Worm (Caenorhabditis elegans) whole organism, L4 larva: Measurements from ENCODE around the gene F59F5.4.

Experiments used
- D1046.2 ChIP-seq: fragments of 200-800 bp; sonication (Bioruptor generic); IDR thresholded peaks from 2 replicates; pipeline ENCODE4 v1.3.6; 2022; ENCODE audit warnings: missing genetic modification characterization, missing compliant biosample characterization
- F10B5.3 ChIP-seq: sonication (generic microtip); optimal IDR thresholded peaks from 2 replicates; lab custom pipeline; 2016; ENCODE audit warnings: mild to moderate bottlenecking, missing genetic modification characterization, missing compliant biosample characterization
- F37D6.2 ChIP-seq: sonication (generic microtip); optimal IDR thresholded peaks from 2 replicates; lab custom pipeline; 2016; ENCODE audit warnings: mild to moderate bottlenecking, missing genetic modification characterization, missing compliant biosample characterization
- F44E2.7 ChIP-seq: fragments of 200-800 bp; sonication (Bioruptor generic); IDR thresholded peaks from 2 replicates; pipeline ENCODE4 v2.1.2; 2022; ENCODE audit warnings: missing genetic modification characterization, missing compliant biosample characterization
- T26A8.4 ChIP-seq: fragments of 200-800 bp; sonication (Bioruptor generic); IDR thresholded peaks from 2 replicates; pipeline ENCODE4 v1.3.6; 2022; ENCODE audit warnings: missing genetic modification characterization, missing compliant biosample characterization
- Y5F2A.4 ChIP-seq: fragments of 200-800 bp; sonication (Bioruptor generic); optimal IDR thresholded peaks from 2 replicates; lab custom pipeline; 2018; ENCODE audit warnings: mild to moderate bottlenecking, missing genetic modification characterization, missing compliant biosample characterization
- ZK337.2 ChIP-seq: fragments of 200-800 bp; sonication (Bioruptor generic); IDR thresholded peaks from 2 replicates; pipeline ENCODE4 v1.3.6; 2022; ENCODE audit warnings: missing genetic modification reagents, missing genetic modification characterization, missing compliant biosample characterization
- aly-2 ChIP-seq: sonication (generic microtip); optimal IDR thresholded peaks from 2 replicates; lab custom pipeline; 2018; ENCODE audit warnings: missing biosample characterization, missing genetic modification characterization
- attf-4 ChIP-seq: sonication (generic microtip); optimal IDR thresholded peaks from 3 replicates; lab custom pipeline; 2017; ENCODE audit warnings: missing biosample characterization, missing genetic modification characterization
- ces-1 ChIP-seq: fragments of 150-350 bp; sonication (generic microtip); optimal IDR thresholded peaks from 4 replicates; lab custom pipeline; 2014; ENCODE audit warnings: missing biosample characterization, missing genetic modification reagents, missing genetic modification characterization
- ctbp-1 ChIP-seq: fragments of 200-800 bp; sonication (Bioruptor generic); IDR thresholded peaks from 2 replicates; pipeline ENCODE4 v1.3.6; 2022; ENCODE audit warnings: missing genetic modification reagents, missing genetic modification characterization, missing compliant biosample characterization
- daf-8 ChIP-seq: fragments of 200-800 bp; sonication (Bioruptor generic); IDR thresholded peaks from 2 replicates; pipeline ENCODE4 v1.3.6; 2022; ENCODE audit warnings: missing genetic modification characterization, missing compliant biosample characterization
- dmd-6 ChIP-seq: fragments of 200-800 bp; sonication (Bioruptor generic); IDR thresholded peaks from 2 replicates; pipeline ENCODE4 v1.3.6; 2022; ENCODE audit warnings: missing genetic modification reagents, missing genetic modification characterization, missing compliant biosample characterization
- dmd-9 ChIP-seq: fragments of 200-800 bp; sonication (Bioruptor generic); IDR thresholded peaks from 2 replicates; pipeline ENCODE4 v1.3.6; 2022; ENCODE audit warnings: missing genetic modification reagents, missing genetic modification characterization, missing compliant biosample characterization
- dve-1 ChIP-seq: sonication (generic microtip); optimal IDR thresholded peaks from 2 replicates; lab custom pipeline; 2017; ENCODE audit warnings: antibody characterized with exemption, mild to moderate bottlenecking, missing genetic modification characterization, missing compliant biosample characterization; ENCODE audit not compliant: insufficient read depth
- egl-27 ChIP-seq: sonication (generic microtip); optimal IDR thresholded peaks from 3 replicates; lab custom pipeline; 2017; ENCODE audit warnings: missing biosample characterization, missing genetic modification reagents, missing genetic modification characterization
- egl-43 ChIP-seq: fragments of 200-800 bp; sonication (Bioruptor generic); IDR thresholded peaks from 2 replicates; pipeline ENCODE4 v1.3.6; 2022; ENCODE audit warnings: missing genetic modification reagents, missing genetic modification characterization, missing compliant biosample characterization
- gei-8 ChIP-seq: fragments of 200-800 bp; sonication (Bioruptor generic); optimal IDR thresholded peaks from 2 replicates; lab custom pipeline; 2018; ENCODE audit warnings: mild to moderate bottlenecking, missing genetic modification characterization, missing compliant biosample characterization
- hmg-1.1 ChIP-seq: fragments of 200-800 bp; sonication (Bioruptor generic); IDR thresholded peaks from 2 replicates; pipeline ENCODE4 v1.3.6; 2022; ENCODE audit warnings: missing genetic modification reagents, missing genetic modification characterization, missing compliant biosample characterization
- lin-1 ChIP-seq: fragments of 200-800 bp; sonication (Bioruptor generic); IDR thresholded peaks from 2 replicates; pipeline ENCODE4 v1.3.6; 2022; ENCODE audit warnings: missing genetic modification reagents, missing genetic modification characterization, missing compliant biosample characterization
- lin-15B ChIP-seq: fragments of 150-350 bp; sonication (generic microtip); optimal IDR thresholded peaks from 3 replicates; lab custom pipeline; 2014; ENCODE audit warnings: missing biosample characterization, missing genetic modification characterization
- lsy-2 ChIP-seq, 2 experiments: fragments of 150-350 bp in 1 of 2; sonication (generic microtip) in 1 of 2; optimal IDR thresholded peaks; 2 replicates each; lab custom pipeline; 2014 to 2017; ENCODE audit warnings: missing biosample characterization in 2 of 2, missing genetic modification characterization in 2 of 2
- madf-5 ChIP-seq, 2 experiments: fragments of 200-800 bp; sonication (Bioruptor generic); IDR thresholded peaks; 2 replicates each; pipeline ENCODE4 v1.3.6; 2022; ENCODE audit warnings: missing compliant biosample characterization in 2 of 2, missing genetic modification characterization in 2 of 2
- mdt-29 ChIP-seq: fragments of 200-800 bp; sonication (Bioruptor generic); IDR thresholded peaks from 2 replicates; pipeline ENCODE4 v1.3.6; 2022; ENCODE audit warnings: missing genetic modification reagents, missing genetic modification characterization, missing compliant biosample characterization
- mep-1 ChIP-seq: fragments of 150-350 bp; sonication (generic microtip); optimal IDR thresholded peaks from 3 replicates; lab custom pipeline; 2014; ENCODE audit warnings: missing biosample characterization, missing genetic modification characterization
- mes-2 ChIP-seq: sonication (generic microtip); optimal IDR thresholded peaks from 2 replicates; lab custom pipeline; 2016; ENCODE audit warnings: missing genotype, mild to moderate bottlenecking, missing genetic modification characterization, missing compliant biosample characterization; ENCODE audit not compliant: poor library complexity, severe bottlenecking
- mxl-3 ChIP-seq: fragments of 200-800 bp; sonication (Bioruptor generic); optimal IDR thresholded peaks from 2 replicates; lab custom pipeline; 2018; ENCODE audit warnings: mild to moderate bottlenecking, missing genetic modification characterization, missing compliant biosample characterization
- nhr-102 ChIP-seq: sonication (generic microtip); optimal IDR thresholded peaks from 2 replicates; lab custom pipeline; 2016; ENCODE audit warnings: mild to moderate bottlenecking, missing genetic modification characterization, moderate library complexity, missing compliant biosample characterization
- nhr-11 ChIP-seq: fragments of 150-350 bp; optimal IDR thresholded peaks from 2 replicates; lab custom pipeline; 2014; ENCODE audit warnings: missing biosample characterization, missing genetic modification characterization
- nhr-25 ChIP-seq: sonication (generic microtip); optimal IDR thresholded peaks from 2 replicates; lab custom pipeline; 2017; ENCODE audit warnings: missing genetic modification characterization, mild to moderate bottlenecking, missing compliant biosample characterization, antibody characterized with exemption, moderate library complexity, borderline replicate concordance; ENCODE audit not compliant: insufficient read depth
- nhr-42 ChIP-seq: fragments of 200-800 bp; sonication (Bioruptor generic); IDR thresholded peaks from 2 replicates; pipeline ENCODE4 v1.3.6; 2022; ENCODE audit warnings: missing genetic modification characterization, missing compliant biosample characterization
- nhr-48 ChIP-seq: sonication (generic microtip); optimal IDR thresholded peaks from 2 replicates; lab custom pipeline; 2016; ENCODE audit warnings: mild to moderate bottlenecking, missing genetic modification characterization, missing compliant biosample characterization
- nhr-6 ChIP-seq: fragments of 150-350 bp; optimal IDR thresholded peaks from 2 replicates; lab custom pipeline; 2014; ENCODE audit warnings: missing biosample characterization, missing genetic modification characterization
- nhr-76 ChIP-seq: fragments of 150-350 bp; optimal IDR thresholded peaks from 2 replicates; lab custom pipeline; 2014; ENCODE audit warnings: missing biosample characterization, missing genetic modification characterization
- pqm-1 ChIP-seq: sonication (generic microtip); optimal IDR thresholded peaks from 2 replicates; lab custom pipeline; 2017; ENCODE audit warnings: missing biosample characterization, missing genetic modification characterization
- rbr-2 ChIP-seq: sonication (generic microtip); optimal IDR thresholded peaks from 2 replicates; lab custom pipeline; 2016; ENCODE audit warnings: missing genotype, missing genetic modification characterization, missing compliant biosample characterization
- saeg-2 ChIP-seq: fragments of 200-800 bp; sonication (Bioruptor generic); IDR thresholded peaks from 2 replicates; pipeline ENCODE4 v1.3.6; 2022; ENCODE audit warnings: missing genetic modification reagents, missing genetic modification characterization, missing compliant biosample characterization
- sdz-12 ChIP-seq: fragments of 200-800 bp; sonication (Bioruptor generic); optimal IDR thresholded peaks from 2 replicates; lab custom pipeline; 2018; ENCODE audit warnings: mild to moderate bottlenecking, missing genetic modification characterization, missing compliant biosample characterization
- set-16 ChIP-seq: fragments of 200-800 bp; sonication (Bioruptor generic); IDR thresholded peaks from 2 replicates; pipeline ENCODE4 v1.3.6; 2022; ENCODE audit warnings: missing genetic modification reagents, missing genetic modification characterization, missing compliant biosample characterization
- spr-1 ChIP-seq: sonication (generic microtip); optimal IDR thresholded peaks from 2 replicates; lab custom pipeline; 2016; ENCODE audit warnings: mild to moderate bottlenecking, missing genetic modification characterization, missing compliant biosample characterization
- tra-1 ChIP-seq: fragments of 200-800 bp; sonication (Bioruptor generic); IDR thresholded peaks from 2 replicates; pipeline ENCODE4 v1.3.6; 2022; ENCODE audit warnings: missing genetic modification reagents, missing genetic modification characterization, missing compliant biosample characterization
- unc-130 ChIP-seq: sonication (generic microtip); optimal IDR thresholded peaks from 2 replicates; lab custom pipeline; 2016; ENCODE audit warnings: missing genetic modification reagents, missing genetic modification characterization, missing compliant biosample characterization
- unc-62 ChIP-seq, 3 experiments: fragments of 150-350 bp in 1 of 3; sonication (generic microtip); optimal IDR thresholded peaks in 2 of 3; peaks in 1 of 3; 1 replicate in 1 of 3; 2 replicates in 2 of 3; lab custom pipeline; 2014 to 2017; ENCODE audit warnings: missing biosample characterization in 3 of 3, missing genetic modification characterization in 3 of 3, missing genetic modification reagents in 3 of 3, missing genotype in 1 of 3
- ztf-7 ChIP-seq: fragments of 150-350 bp; optimal IDR thresholded peaks from 2 replicates; lab custom pipeline; 2014; ENCODE audit warnings: missing biosample characterization, missing genetic modification characterization

Gene F59F5.4

ce11 chrX:10541789-10542188 is 1.0 kb upstream of the F59F5.4 start:
- TF ChIP-seq unc-130 (GFP tag; lab: Kevin White, UChicago) (no peak), mdt-29 (GFP tag; lab: Robert Waterston, UW) (no peak), sdz-12 (GFP tag; lab: Kevin White, UChicago) (no peak), unc-62 (GFP tag; optimal IDR thresholded peaks at IDR 0.05 in 1 of 2; lab: Kevin White, UChicago) (peak in 1 of 2 experiments; percentile 93), unc-62 (tag; optimal IDR thresholded peaks at IDR 0.05; lab: Kevin White, UChicago) (no peak)
- TF ChIP-seq, all 104 proteins: peak for 1

- TF ChIP-seq ces-1 (GFP tag; lab: Kevin White, UChicago) (no peak), egl-27 (tag; lab: Kevin White, UChicago) (no peak), F37D6.2 (no peak), nhr-42 (no peak), gei-8 (GFP tag; lab: Kevin White, UChicago) (no peak), lin-15B (tag; lab: Kevin White, UChicago) (no peak), mep-1 (tag; lab: Kevin White, UChicago) (no peak), nhr-76 (no peak), nhr-25 (tag; lab: Kevin White, UChicago) (no peak), F10B5.3 (tag; lab: Kevin White, UChicago) (no peak), madf-5 (GFP tag; IDR thresholded peaks at IDR 0.05; lab: Robert Waterston, UW) (no peak), Y5F2A.4 (GFP tag; lab: Kevin White, UChicago) (no peak), F44E2.7 (GFP tag; lab: Robert Waterston, UW) (no peak), nhr-102 (tag; lab: Kevin White, UChicago) (no peak), aly-2 (tag; lab: Kevin White, UChicago) (no peak), daf-8 (GFP tag; lab: Robert Waterston, UW) (no peak)
These were observed 2.9 kb downstream of the F59F5.4 start, which contains the start of gene F59F5.5 for ce11 chrX:10545716-10546115. TSS of gene F59F5.5 (plus strand) at chrX:10546016.

- TF ChIP-seq ctbp-1, result 0 out of 2 replicates have a peak, but pooled peaks have one; percentile 18
- peak in 1 of 2 experiments; percentile 95 for TF ChIP-seq unc-62 (GFP tag; optimal IDR thresholded peaks at IDR 0.05 in 1 of 2; lab: Kevin White, UChicago)
- no peak for TF ChIP-seq unc-62 (tag; optimal IDR thresholded peaks at IDR 0.05; lab: Kevin White, UChicago)
- no peak for TF ChIP-seq attf-4 (tag; lab: Kevin White, UChicago)
These were observed 10.2 kb downstream of the F59F5.4 start for ce11 chrX:10553048-10553447.

- no peak for TF ChIP-seq saeg-2 (GFP tag; lab: Robert Waterston, UW)
- TF ChIP-seq nhr-11 (tag; lab: Kevin White, UChicago), result peak; percentile 57
- TF ChIP-seq dmd-9 (GFP tag; lab: Robert Waterston, UW), result 0 out of 2 replicates have a peak, but pooled peaks have one; percentile 8
- peak; percentile 1 for TF ChIP-seq ztf-7 (tag; lab: Kevin White, UChicago)
- peak; percentile 34 for TF ChIP-seq mxl-3
- peak; percentile 60 for TF ChIP-seq pqm-1 (tag; lab: Kevin White, UChicago)
- peak; percentile 80 for TF ChIP-seq rbr-2 (tag; lab: Kevin White, UChicago)
- TF ChIP-seq lin-1 (GFP tag; lab: Robert Waterston, UW), result no peak
- no peak for TF ChIP-seq daf-8 (GFP tag; lab: Robert Waterston, UW)
- no peak for TF ChIP-seq ZK337.2 (GFP tag; lab: Robert Waterston, UW)
- peak; percentile 54 for TF ChIP-seq nhr-6 (tag; lab: Kevin White, UChicago)
- peak; percentile 6 for TF ChIP-seq dve-1 (tag; lab: Kevin White, UChicago)
- TF ChIP-seq mes-2 (tag; lab: Kevin White, UChicago), result peak; percentile 34
- TF ChIP-seq lsy-2 (tag; optimal IDR thresholded peaks at IDR 0.05; lab: Kevin White, UChicago), result peak; percentile 65 to 71
- peak; percentile 77 for TF ChIP-seq hmg-1.1 (GFP tag; lab: Robert Waterston, UW)
- peak; percentile 36 for TF ChIP-seq spr-1 (tag; lab: Kevin White, UChicago)
- 0 out of 2 replicates have a peak, but pooled peaks have one; percentile 56 for TF ChIP-seq T26A8.4 (GFP tag; lab: Robert Waterston, UW)
- peak; percentile 87 for TF ChIP-seq egl-43 (GFP tag; lab: Robert Waterston, UW)
- TF ChIP-seq nhr-48 (tag; lab: Kevin White, UChicago), result peak; percentile 49
- 0 out of 2 replicates have a peak, but pooled peaks have one; percentile 16 for TF ChIP-seq D1046.2 (GFP tag; lab: Robert Waterston, UW)
- peak; percentile 78 for TF ChIP-seq set-16 (GFP tag; lab: Robert Waterston, UW)
- TF ChIP-seq dmd-6 (GFP tag; lab: Robert Waterston, UW), result peak; percentile 56
- TF ChIP-seq tra-1 (GFP tag; lab: Robert Waterston, UW), result peak; percentile 80
These were observed 12.6 kb downstream of the F59F5.4 start, which contains the start of gene syd-2 for ce11 chrX:10555189-10555964. TSS of gene syd-2 (minus strand) at chrX:10555239.
